Fruit fly (Drosophila melanogaster) whole organism, embryonic: Measurements from ENCODE around the gene rempA.

Experiments
- Atf-2 ChIP-seq: fragments of 200-800 bp; sonication (Bioruptor generic); optimal IDR thresholded peaks from 2 replicates; lab custom pipeline; 2016; ENCODE audit warnings: missing biosample characterization, missing genetic modification characterization
- Blimp-1 ChIP-seq: fragments of 200-800 bp; sonication (Bioruptor generic); optimal IDR thresholded peaks from 3 replicates; lab custom pipeline; 2018; ENCODE audit warnings: missing biosample characterization, missing genetic modification characterization, mild to moderate bottlenecking, moderate library complexity, missing genetic modification reagents
- BtbVII ChIP-seq: fragments of 200-800 bp; sonication (Bioruptor generic); optimal IDR thresholded peaks from 3 replicates; lab custom pipeline; 2017; ENCODE audit warnings: missing biosample characterization, mild to moderate bottlenecking, missing genetic modification characterization
- CG10431 ChIP-seq: fragments of 200-800 bp; sonication (Bioruptor generic); optimal IDR thresholded peaks from 3 replicates; lab custom pipeline; 2018; ENCODE audit warnings: missing biosample characterization, mild to moderate bottlenecking, missing genetic modification characterization
- CG11093 ChIP-seq: fragments of 200-800 bp; sonication (Bioruptor generic); IDR thresholded peaks from 3 replicates; pipeline ENCODE4 v1.3.6; 2022; ENCODE audit warnings: missing biosample characterization, missing genetic modification characterization
- CG12236 ChIP-seq: fragments of 200-800 bp; sonication (Bioruptor generic); optimal IDR thresholded peaks from 2 replicates; lab custom pipeline; 2016; ENCODE audit warnings: missing biosample characterization, missing genetic modification characterization
- CG13287 ChIP-seq: fragments of 200-800 bp; sonication (Bioruptor generic); IDR thresholded peaks from 2 replicates; pipeline ENCODE4 v1.3.6; 2022; ENCODE audit warnings: missing biosample characterization, missing genetic modification characterization; ENCODE audit not compliant: partially characterized antibody
- CG14667 ChIP-seq: fragments of 200-800 bp; sonication (Bioruptor generic); IDR thresholded peaks from 2 replicates; pipeline ENCODE4 v1.3.6; 2022; ENCODE audit warnings: missing biosample characterization, missing genetic modification characterization
- CG14710 ChIP-seq: fragments of 200-800 bp; sonication (Bioruptor generic); optimal IDR thresholded peaks from 3 replicates; lab custom pipeline; 2019; ENCODE audit warnings: missing biosample characterization, mild to moderate bottlenecking, missing genetic modification characterization, moderate library complexity
- CG14860 ChIP-seq: fragments of 200-800 bp; sonication (Bioruptor generic); IDR thresholded peaks from 3 replicates; pipeline ENCODE4 v1.3.6; 2022; ENCODE audit warnings: missing biosample characterization, missing genetic modification characterization; ENCODE audit not compliant: partially characterized antibody
- CG17568 ChIP-seq: fragments of 200-800 bp; sonication (Bioruptor generic); optimal IDR thresholded peaks from 2 replicates; lab custom pipeline; 2018; ENCODE audit warnings: missing biosample characterization, mild to moderate bottlenecking, missing genetic modification characterization, moderate library complexity
- CG17612 ChIP-seq: fragments of 200-800 bp; sonication (Bioruptor generic); IDR thresholded peaks from 2 replicates; pipeline ENCODE4 v1.3.6; 2022; ENCODE audit warnings: missing biosample characterization, missing genetic modification characterization
- CG17912 ChIP-seq: fragments of 200-800 bp; sonication (Bioruptor generic); optimal IDR thresholded peaks from 2 replicates; lab custom pipeline; 2018; ENCODE audit warnings: missing biosample characterization, mild to moderate bottlenecking, missing genetic modification characterization
- CG18476 ChIP-seq: fragments of 200-800 bp; sonication (Bioruptor generic); optimal IDR thresholded peaks from 2 replicates; lab custom pipeline; 2016; ENCODE audit warnings: missing biosample characterization, mild to moderate bottlenecking, missing genetic modification characterization
- CG31388 ChIP-seq: fragments of 200-800 bp; sonication (Bioruptor generic); optimal IDR thresholded peaks from 2 replicates; lab custom pipeline; 2016; ENCODE audit warnings: missing biosample characterization, missing genetic modification characterization
- CG3407 ChIP-seq: fragments of 200-800 bp; sonication (Bioruptor generic); optimal IDR thresholded peaks from 2 replicates; lab custom pipeline; 2018; ENCODE audit warnings: missing biosample characterization, mild to moderate bottlenecking, missing genetic modification characterization
- CG34224 ChIP-seq: fragments of 200-800 bp; sonication (Bioruptor generic); IDR thresholded peaks from 3 replicates; pipeline ENCODE4 v1.3.6; 2022; ENCODE audit warnings: missing biosample characterization, missing genetic modification characterization; ENCODE audit not compliant: partially characterized antibody
- CG3847 ChIP-seq: fragments of 200-800 bp; sonication (Bioruptor generic); IDR thresholded peaks from 2 replicates; pipeline ENCODE4 v1.3.6; 2022; ENCODE audit warnings: missing biosample characterization, missing genetic modification characterization
- CG4730 ChIP-seq: fragments of 200-800 bp; sonication (Bioruptor generic); IDR thresholded peaks from 2 replicates; pipeline ENCODE4 v1.3.6; 2022; ENCODE audit warnings: missing biosample characterization, missing genetic modification characterization
- CG7987 ChIP-seq: fragments of 200-800 bp; sonication (Bioruptor generic); optimal IDR thresholded peaks from 2 replicates; lab custom pipeline; 2018; ENCODE audit warnings: missing biosample characterization, mild to moderate bottlenecking, missing genetic modification characterization, moderate library complexity
- CG8765 ChIP-seq: fragments of 200-800 bp; sonication (Bioruptor generic); IDR thresholded peaks from 2 replicates; pipeline ENCODE4 v1.3.6; 2022; ENCODE audit warnings: missing biosample characterization, missing genetic modification characterization
- CG9609 ChIP-seq: fragments of 200-800 bp; sonication (Bioruptor generic); optimal IDR thresholded peaks from 3 replicates; lab custom pipeline; 2016; ENCODE audit warnings: missing biosample characterization, missing genetic modification characterization
- D ChIP-seq, 2 experiments: fragments of 200-800 bp in 1 of 2; fragments of >200 bp in 1 of 2; sonication (Bioruptor generic) in 1 of 2; optimal IDR thresholded peaks; 2 replicates in 1 of 2; 3 replicates in 1 of 2; lab custom pipeline; 2017; ENCODE audit warnings: mild to moderate bottlenecking in 1 of 2, missing biosample characterization in 1 of 2, missing genetic modification characterization in 1 of 2, missing genetic modification reagents in 1 of 2
- Dll ChIP-seq: fragments of 200-800 bp; sonication (Bioruptor generic); IDR thresholded peaks from 4 replicates; pipeline ENCODE4 v1.3.6; 2022; ENCODE audit warnings: missing biosample characterization, missing genetic modification characterization; ENCODE audit not compliant: partially characterized antibody
- HmgD ChIP-seq: fragments of 200-800 bp; sonication (Bioruptor generic); optimal IDR thresholded peaks from 3 replicates; lab custom pipeline; 2016; ENCODE audit warnings: missing biosample characterization, missing genetic modification characterization
- Jarid2 ChIP-seq: fragments of 200-800 bp; sonication (Bioruptor generic); optimal IDR thresholded peaks from 3 replicates; lab custom pipeline; 2017; ENCODE audit warnings: mild to moderate bottlenecking, missing biosample characterization, missing genetic modification reagents, missing genetic modification characterization
- Rfx ChIP-seq: fragments of 200-800 bp; sonication (Bioruptor generic); IDR thresholded peaks from 2 replicates; pipeline ENCODE4 v1.3.6; 2022; ENCODE audit warnings: missing biosample characterization, missing genetic modification characterization
- Sox100B ChIP-seq: fragments of 200-800 bp; sonication (Bioruptor generic); optimal IDR thresholded peaks from 3 replicates; lab custom pipeline; 2018; ENCODE audit warnings: missing biosample characterization, mild to moderate bottlenecking, missing genetic modification characterization
- Sox102F ChIP-seq: fragments of 200-800 bp; sonication (Bioruptor generic); optimal IDR thresholded peaks from 2 replicates; lab custom pipeline; 2018; ENCODE audit warnings: missing biosample characterization, mild to moderate bottlenecking, missing genetic modification characterization, moderate library complexity
- TFAM ChIP-seq: fragments of 200-800 bp; sonication (Bioruptor generic); optimal IDR thresholded peaks from 2 replicates; lab custom pipeline; 2017; ENCODE audit warnings: missing biosample characterization, missing genetic modification characterization, inconsistent platforms
- az2 ChIP-seq: fragments of 200-800 bp; sonication (Bioruptor generic); optimal IDR thresholded peaks from 3 replicates; lab custom pipeline; 2016; ENCODE audit warnings: missing biosample characterization, missing genetic modification characterization
- caup ChIP-seq: fragments of 200-800 bp; sonication (Bioruptor generic); optimal IDR thresholded peaks from 3 replicates; lab custom pipeline; 2017; ENCODE audit warnings: missing biosample characterization, mild to moderate bottlenecking, missing genetic modification characterization, moderate library complexity; ENCODE audit not compliant: severe bottlenecking
- chn ChIP-seq: fragments of 200-800 bp; sonication (Bioruptor generic); optimal IDR thresholded peaks from 2 replicates; lab custom pipeline; 2016; ENCODE audit warnings: missing biosample characterization, missing genetic modification characterization
- corto ChIP-seq: fragments of 200-800 bp; sonication (Bioruptor generic); optimal IDR thresholded peaks from 2 replicates; lab custom pipeline; 2016; ENCODE audit warnings: missing biosample characterization, mild to moderate bottlenecking, missing genetic modification characterization, moderate library complexity
- danr ChIP-seq: fragments of 200-800 bp; sonication (Bioruptor generic); IDR thresholded peaks from 2 replicates; pipeline ENCODE4 v1.3.6; 2022; ENCODE audit warnings: missing biosample characterization, missing genetic modification characterization
- dmrt11E ChIP-seq: fragments of 200-800 bp; sonication (Bioruptor generic); optimal IDR thresholded peaks from 3 replicates; lab custom pipeline; 2018; ENCODE audit warnings: missing biosample characterization, mild to moderate bottlenecking, missing genetic modification characterization, moderate library complexity
- fru ChIP-seq: fragments of >200 bp; optimal IDR thresholded peaks from 2 replicates; lab custom pipeline; 2017
- gcm2 ChIP-seq: fragments of 200-800 bp; sonication (Bioruptor generic); optimal IDR thresholded peaks from 2 replicates; lab custom pipeline; 2016; ENCODE audit warnings: missing biosample characterization, missing genetic modification characterization
- inv ChIP-seq: fragments of 200-800 bp; sonication (Bioruptor generic); IDR thresholded peaks from 2 replicates; pipeline ENCODE4 v1.3.6; 2022; ENCODE audit warnings: missing biosample characterization, missing genetic modification characterization; ENCODE audit not compliant: partially characterized antibody
- lmd ChIP-seq: fragments of 200-800 bp; sonication (Bioruptor generic); IDR thresholded peaks from 2 replicates; pipeline ENCODE4 v1.3.6; 2022; ENCODE audit warnings: missing biosample characterization, missing genetic modification characterization
- nerfin-2 ChIP-seq: fragments of 200-800 bp; sonication (Bioruptor generic); IDR thresholded peaks from 2 replicates; pipeline ENCODE4 v1.3.6; 2022; ENCODE audit warnings: missing biosample characterization, missing genetic modification characterization; ENCODE audit not compliant: partially characterized antibody
- sens ChIP-seq: fragments of 200-800 bp; sonication (Bioruptor generic); peaks from one replicate; lab custom pipeline; 2016; ENCODE audit warnings: missing biosample characterization, missing genetic modification characterization
- shn ChIP-seq: fragments of 200-800 bp; sonication (Bioruptor generic); optimal IDR thresholded peaks from 3 replicates; lab custom pipeline; 2016; ENCODE audit warnings: missing biosample characterization, missing genetic modification characterization
- so ChIP-seq: fragments of 200-800 bp; sonication (Bioruptor generic); IDR thresholded peaks from 3 replicates; pipeline ENCODE4 v1.3.6; 2022; ENCODE audit warnings: missing biosample characterization, missing genetic modification characterization
- sob ChIP-seq: fragments of 200-800 bp; sonication (Bioruptor generic); IDR thresholded peaks from 2 replicates; pipeline ENCODE4 v1.3.6; 2022; ENCODE audit warnings: missing biosample characterization, missing genetic modification characterization
- ssp ChIP-seq: fragments of 200-800 bp; sonication (Bioruptor generic); IDR thresholded peaks from 2 replicates; pipeline ENCODE4 v1.3.6; 2022; ENCODE audit warnings: missing biosample characterization, missing genetic modification characterization
- sug ChIP-seq: fragments of 200-800 bp; optimal IDR thresholded peaks from 2 replicates; lab custom pipeline; 2019; ENCODE audit warnings: missing biosample characterization, mild to moderate bottlenecking, missing genetic modification characterization, moderate library complexity
- tup ChIP-seq: fragments of 200-800 bp; sonication (Bioruptor generic); optimal IDR thresholded peaks from 2 replicates; lab custom pipeline; 2016; ENCODE audit warnings: missing biosample characterization, mild to moderate bottlenecking, missing genetic modification characterization, moderate library complexity
- twi ChIP-seq: fragments of 200-800 bp; optimal IDR thresholded peaks from 2 replicates; lab custom pipeline; 2019; ENCODE audit warnings: missing biosample characterization, mild to moderate bottlenecking, missing genetic modification characterization, moderate library complexity
- vfl ChIP-seq: fragments of 200-800 bp; sonication (Bioruptor generic); optimal IDR thresholded peaks from 2 replicates; lab custom pipeline; 2016; ENCODE audit warnings: missing biosample characterization, missing genetic modification characterization

The rempA gene

DNA sequence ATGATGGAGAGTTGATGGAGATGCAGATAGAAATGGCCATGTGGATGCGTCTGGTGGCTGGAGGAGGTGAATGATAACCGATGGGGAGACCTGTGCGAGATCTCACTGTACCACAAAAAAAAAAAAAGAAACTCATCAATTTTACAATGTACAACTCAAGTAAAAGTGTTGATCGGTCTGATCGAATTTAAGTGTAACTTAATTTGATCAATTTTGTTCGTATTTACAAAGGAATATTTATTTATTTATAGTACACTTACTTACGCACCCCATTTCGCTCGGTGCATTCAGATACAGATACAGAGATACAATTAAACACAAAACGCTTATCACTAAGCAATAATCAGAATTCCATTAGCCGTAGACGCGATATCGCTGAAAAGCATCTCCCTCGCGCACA lies 37.4 kb downstream of the rempA start (continued):
- TF ChIP-seq sob (GFP tag; lab: Robert Waterston, UW) (peak; percentile 43; the same call in 1 of the 2 replicates), shn (GFP tag; lab: Kevin White, UChicago) (no peak), BtbVII (no peak), so (GFP tag; lab: Robert Waterston, UW) (no peak; the same call in 2 of the 3 replicates), CG11093 (GFP tag; lab: Robert Waterston, UW) (peak; percentile 35; the same call in 1 of the 3 replicates), ssp (GFP tag; lab: Robert Waterston, UW) (0 out of 2 replicates have a peak, but pooled peaks have one; percentile 29), Sox100B (GFP tag; lab: Kevin White, UChicago) (peak; percentile 58), HmgD (no peak), CG14710 (tag; lab: Kevin White, UChicago) (peak; percentile 45), twi (no peak), CG3407 (GFP tag; lab: Kevin White, UChicago) (peak; percentile 35), Sox102F (GFP tag; lab: Kevin White, UChicago) (peak; percentile 70), CG3847 (no peak), CG9609 (no peak), CG8765 (GFP tag; lab: Robert Waterston, UW) (no peak; the same call in 1 of the 2 replicates), caup (GFP tag; lab: Kevin White, UChicago) (peak; percentile 5), CG13287 (GFP tag; lab: Robert Waterston, UW) (no peak), CG14667 (GFP tag; lab: Robert Waterston, UW) (peak; percentile 16; the same call in 1 of the 2 replicates), tup (GFP tag; lab: Kevin White, UChicago) (no peak), corto (GFP tag; lab: Kevin White, UChicago) (no peak), sug (tag; lab: Kevin White, UChicago) (no peak), Jarid2 (GFP tag; lab: Kevin White, UChicago) (no peak), vfl (GFP tag; lab: Kevin White, UChicago) (no peak), Rfx (GFP tag; lab: Robert Waterston, UW) (no peak), danr (0 out of 2 replicates have a peak, but pooled peaks have one; percentile 20), CG17912 (no peak), CG10431 (GFP tag; lab: Kevin White, UChicago) (no peak), lmd (GFP tag; lab: Robert Waterston, UW) (peak; percentile 48), CG17568 (no peak), chn (no peak), D (optimal IDR thresholded peaks at IDR 0.05; lab: Kevin White, UChicago) (no peak), D (GFP tag; optimal IDR thresholded peaks at IDR 0.05; lab: Kevin White, UChicago) (peak; percentile 66), CG4730 (peak; percentile 40; the same call in 1 of the 2 replicates), dmrt11E (tag; lab: Kevin White, UChicago) (peak; percentile 82), CG12236 (GFP tag; lab: Kevin White, UChicago) (no peak), sens (GFP tag; lab: Kevin White, UChicago) (peak; percentile 91), CG31388 (GFP tag; lab: Kevin White, UChicago) (no peak), Blimp-1 (GFP tag; lab: Kevin White, UChicago) (peak; percentile 63), gcm2 (no peak), CG18476 (peak; percentile 31), nerfin-2 (GFP tag; lab: Robert Waterston, UW) (no peak), fru (lab: Kevin White, UChicago) (no peak), Dll (GFP tag; lab: Robert Waterston, UW) (no peak), Atf-2 (peak; percentile 29), CG14860 (GFP tag; lab: Robert Waterston, UW) (no peak), CG7987 (GFP tag; lab: Kevin White, UChicago) (no peak), CG17612 (no peak), TFAM (no peak), az2 (GFP tag; lab: Kevin White, UChicago) (peak; percentile 64), inv (no peak), CG34224 (GFP tag; lab: Robert Waterston, UW) (no peak)
